Fruit fly (Drosophila melanogaster) whole organism, embryonic: ENCODE data around the gene CG8173.

Source experiments
- Adf1 ChIP-seq: fragments of 200-800 bp; sonication (Bioruptor generic); IDR thresholded peaks from 2 replicates; pipeline ENCODE4 v1.3.6; 2022; ENCODE audit warnings: missing biosample characterization, missing genetic modification characterization
- Atf3 ChIP-seq: fragments of 200-800 bp; sonication (Bioruptor generic); optimal IDR thresholded peaks from 3 replicates; lab custom pipeline; 2016; ENCODE audit warnings: missing biosample characterization, missing genetic modification characterization
- Bteb2 ChIP-seq: fragments of 200-800 bp; sonication (Bioruptor generic); optimal IDR thresholded peaks from 2 replicates; lab custom pipeline; 2016; ENCODE audit warnings: missing biosample characterization, missing genetic modification characterization
- C15 ChIP-seq: fragments of 200-800 bp; sonication (Bioruptor generic); IDR thresholded peaks from 3 replicates; pipeline ENCODE4 v1.3.6; 2022; ENCODE audit warnings: missing biosample characterization, missing genetic modification characterization
- CG1024 ChIP-seq: fragments of 200-800 bp; sonication (Bioruptor generic); IDR thresholded peaks from 2 replicates; pipeline ENCODE4 v1.3.6; 2022; ENCODE audit warnings: missing biosample characterization, missing genetic modification characterization
- CG10431 ChIP-seq: fragments of 200-800 bp; sonication (Bioruptor generic); optimal IDR thresholded peaks from 3 replicates; lab custom pipeline; 2018; ENCODE audit warnings: missing biosample characterization, mild to moderate bottlenecking, missing genetic modification characterization
- CG15601 ChIP-seq: fragments of 200-800 bp; sonication (Bioruptor generic); optimal IDR thresholded peaks from 3 replicates; lab custom pipeline; 2019; ENCODE audit warnings: missing biosample characterization, mild to moderate bottlenecking, missing genetic modification characterization, moderate library complexity
- CG1603 ChIP-seq: fragments of 200-800 bp; sonication (Bioruptor generic); optimal IDR thresholded peaks from 2 replicates; lab custom pipeline; 2019; ENCODE audit warnings: missing biosample characterization, mild to moderate bottlenecking, missing genetic modification characterization, moderate library complexity
- CG17829 ChIP-seq: fragments of 200-800 bp; optimal IDR thresholded peaks from 2 replicates; lab custom pipeline; 2019; ENCODE audit warnings: missing biosample characterization, mild to moderate bottlenecking, missing genetic modification characterization, moderate library complexity
- CG18476 ChIP-seq: fragments of 200-800 bp; sonication (Bioruptor generic); optimal IDR thresholded peaks from 2 replicates; lab custom pipeline; 2016; ENCODE audit warnings: missing biosample characterization, mild to moderate bottlenecking, missing genetic modification characterization
- CG18619 ChIP-seq: fragments of 200-800 bp; sonication (Bioruptor generic); optimal IDR thresholded peaks from 3 replicates; lab custom pipeline; 2017; ENCODE audit warnings: missing biosample characterization, mild to moderate bottlenecking, missing genetic modification characterization
- CG2889 ChIP-seq: fragments of 200-800 bp; sonication (Bioruptor generic); IDR thresholded peaks from 3 replicates; pipeline ENCODE4 v1.3.6; 2022; ENCODE audit warnings: missing biosample characterization, missing genetic modification characterization
- CG3995 ChIP-seq: fragments of 200-800 bp; sonication (Bioruptor generic); optimal IDR thresholded peaks from 3 replicates; lab custom pipeline; 2016; ENCODE audit warnings: missing biosample characterization, missing genetic modification characterization
- CG4854 ChIP-seq: fragments of 200-800 bp; sonication (Bioruptor generic); optimal IDR thresholded peaks from 2 replicates; lab custom pipeline; 2016; ENCODE audit warnings: missing biosample characterization, missing genetic modification characterization, inconsistent platforms
- CG5245 ChIP-seq: fragments of 200-800 bp; sonication (Bioruptor generic); optimal IDR thresholded peaks from 3 replicates; lab custom pipeline; 2016; ENCODE audit warnings: missing biosample characterization, missing genetic modification characterization
- CG6254 ChIP-seq: fragments of 200-800 bp; sonication (Bioruptor generic); optimal IDR thresholded peaks from 3 replicates; lab custom pipeline; 2017; ENCODE audit warnings: mild to moderate bottlenecking, missing biosample characterization, missing genetic modification reagents, missing genetic modification characterization
- CG6272 ChIP-seq: fragments of 200-800 bp; sonication (Bioruptor generic); IDR thresholded peaks from 2 replicates; pipeline ENCODE4 v1.3.6; 2022; ENCODE audit warnings: missing biosample characterization, missing genetic modification characterization
- CG7271 ChIP-seq: fragments of 200-800 bp; sonication (Bioruptor generic); optimal IDR thresholded peaks from 2 replicates; lab custom pipeline; 2018; ENCODE audit warnings: missing biosample characterization, mild to moderate bottlenecking, missing genetic modification characterization, moderate library complexity
- CG8290 ChIP-seq, 3 experiments: fragments of 200-800 bp; sonication (Bioruptor generic); optimal IDR thresholded peaks; 2 replicates each; lab custom pipeline; 2016 to 2019; ENCODE audit warnings: missing biosample characterization in 3 of 3, missing genetic modification characterization in 3 of 3, mild to moderate bottlenecking in 2 of 3, moderate library complexity in 1 of 3
- D19A ChIP-seq: fragments of 200-800 bp; optimal IDR thresholded peaks from 3 replicates; lab custom pipeline; 2019; ENCODE audit warnings: missing biosample characterization, mild to moderate bottlenecking, missing genetic modification characterization, moderate library complexity
- Dip3 ChIP-seq: fragments of 200-800 bp; sonication (Bioruptor generic); optimal IDR thresholded peaks from 3 replicates; lab custom pipeline; 2016; ENCODE audit warnings: missing biosample characterization, missing genetic modification characterization
- Gug ChIP-seq: fragments of 200-800 bp; sonication (Bioruptor generic); IDR thresholded peaks from 4 replicates; pipeline ENCODE4 v1.3.6; 2022; ENCODE audit warnings: missing biosample characterization, missing genetic modification characterization
- H15 ChIP-seq: fragments of 200-800 bp; sonication (Bioruptor generic); IDR thresholded peaks from 3 replicates; pipeline ENCODE4 v1.3.6; 2022; ENCODE audit warnings: missing biosample characterization, missing genetic modification characterization
- Hand ChIP-seq: fragments of 200-800 bp; sonication (Bioruptor generic); optimal IDR thresholded peaks from 2 replicates; lab custom pipeline; 2017; ENCODE audit warnings: mild to moderate bottlenecking, missing biosample characterization, missing genetic modification reagents, missing genetic modification characterization
- Hey ChIP-seq: fragments of 200-800 bp; sonication (Bioruptor generic); optimal IDR thresholded peaks from 3 replicates; lab custom pipeline; 2018; ENCODE audit warnings: missing biosample characterization, mild to moderate bottlenecking, missing genetic modification characterization
- Hmr ChIP-seq: fragments of 200-800 bp; sonication (Bioruptor generic); optimal IDR thresholded peaks from 3 replicates; lab custom pipeline; 2017; ENCODE audit warnings: mild to moderate bottlenecking, missing biosample characterization, missing genetic modification reagents, missing genetic modification characterization
- MESR4 ChIP-seq: fragments of 200-800 bp; sonication (Bioruptor generic); optimal IDR thresholded peaks from 2 replicates; lab custom pipeline; 2018; ENCODE audit warnings: missing biosample characterization, mild to moderate bottlenecking, missing genetic modification characterization, moderate library complexity
- NK7.1 ChIP-seq: fragments of 200-800 bp; sonication (Bioruptor generic); optimal IDR thresholded peaks from 3 replicates; lab custom pipeline; 2016; ENCODE audit warnings: missing biosample characterization, missing genetic modification characterization
- Nf-YA ChIP-seq: fragments of 200-800 bp; sonication (Bioruptor generic); IDR thresholded peaks from 2 replicates; pipeline ENCODE4 v1.3.6; 2022; ENCODE audit warnings: missing biosample characterization, missing genetic modification characterization
- Opbp ChIP-seq: fragments of 200-800 bp; sonication (Bioruptor generic); IDR thresholded peaks from 3 replicates; pipeline ENCODE4 v1.3.6; 2022; ENCODE audit warnings: missing biosample characterization, missing genetic modification characterization; ENCODE audit not compliant: partially characterized antibody
- Pdp1 ChIP-seq, 2 experiments: fragments of 200-800 bp; sonication (Bioruptor generic); optimal IDR thresholded peaks; 3 replicates each; lab custom pipeline; 2016; ENCODE audit warnings: missing biosample characterization in 2 of 2, missing genetic modification characterization in 2 of 2, mild to moderate bottlenecking in 1 of 2, moderate library complexity in 1 of 2
- Usf ChIP-seq: fragments of 200-800 bp; sonication (Bioruptor generic); optimal IDR thresholded peaks from 2 replicates; lab custom pipeline; 2017; ENCODE audit warnings: missing genotype, missing biosample characterization, missing genetic modification characterization
- ac ChIP-seq: fragments of 200-800 bp; sonication (Bioruptor generic); optimal IDR thresholded peaks from 3 replicates; lab custom pipeline; 2017; ENCODE audit warnings: missing biosample characterization, mild to moderate bottlenecking, missing genetic modification characterization
- cad ChIP-seq: fragments of >200 bp; optimal IDR thresholded peaks from 2 replicates; lab custom pipeline; 2017; ENCODE audit warnings: missing biosample characterization, missing genetic modification characterization
- cato ChIP-seq: fragments of 200-800 bp; sonication (Bioruptor generic); optimal IDR thresholded peaks from 2 replicates; lab custom pipeline; 2016; ENCODE audit warnings: missing biosample characterization, missing genetic modification characterization, borderline replicate concordance
- caup ChIP-seq: fragments of 200-800 bp; sonication (Bioruptor generic); optimal IDR thresholded peaks from 3 replicates; lab custom pipeline; 2017; ENCODE audit warnings: missing biosample characterization, mild to moderate bottlenecking, missing genetic modification characterization, moderate library complexity; ENCODE audit not compliant: severe bottlenecking
- cg ChIP-seq: fragments of 200-800 bp; sonication (Bioruptor generic); optimal IDR thresholded peaks from 3 replicates; lab custom pipeline; 2019; ENCODE audit warnings: missing biosample characterization, mild to moderate bottlenecking, missing genetic modification characterization, moderate library complexity
- chm ChIP-seq: fragments of 200-800 bp; sonication (Bioruptor generic); IDR thresholded peaks from 2 replicates; pipeline ENCODE4 v1.3.6; 2022; ENCODE audit warnings: missing biosample characterization, missing genetic modification characterization
- da ChIP-seq: fragments of 200-800 bp; sonication (Bioruptor generic); optimal IDR thresholded peaks from 2 replicates; lab custom pipeline; 2016; ENCODE audit warnings: missing biosample characterization, missing genetic modification characterization
- gem ChIP-seq: fragments of 200-800 bp; sonication (Bioruptor generic); optimal IDR thresholded peaks from 2 replicates; lab custom pipeline; 2019; ENCODE audit warnings: missing biosample characterization, mild to moderate bottlenecking, missing genetic modification characterization, moderate library complexity
- h ChIP-seq: fragments of >200 bp; optimal IDR thresholded peaks from 2 replicates; lab custom pipeline; 2017
- hth ChIP-seq: fragments of >200 bp; optimal IDR thresholded peaks from 2 replicates; lab custom pipeline; 2017; ENCODE audit warnings: inconsistent platforms
- nau ChIP-seq: fragments of 200-800 bp; sonication (Bioruptor generic); optimal IDR thresholded peaks from 3 replicates; lab custom pipeline; 2017; ENCODE audit warnings: missing biosample characterization, mild to moderate bottlenecking, missing genetic modification characterization, missing genetic modification reagents
- pfk ChIP-seq: fragments of 200-800 bp; sonication (Bioruptor generic); optimal IDR thresholded peaks from 2 replicates; lab custom pipeline; 2018; ENCODE audit warnings: missing biosample characterization, mild to moderate bottlenecking, missing genetic modification characterization, moderate library complexity
- shn ChIP-seq: fragments of 200-800 bp; sonication (Bioruptor generic); optimal IDR thresholded peaks from 3 replicates; lab custom pipeline; 2016; ENCODE audit warnings: missing biosample characterization, missing genetic modification characterization
- slp2 ChIP-seq: fragments of 200-800 bp; sonication (Bioruptor generic); optimal IDR thresholded peaks from 2 replicates; lab custom pipeline; 2016; ENCODE audit warnings: missing biosample characterization, missing genetic modification characterization
- ssp ChIP-seq: fragments of 200-800 bp; sonication (Bioruptor generic); IDR thresholded peaks from 2 replicates; pipeline ENCODE4 v1.3.6; 2022; ENCODE audit warnings: missing biosample characterization, missing genetic modification characterization
- unc-4 ChIP-seq: fragments of 200-800 bp; sonication (Bioruptor generic); IDR thresholded peaks from 2 replicates; pipeline ENCODE4 v1.3.6; 2022; ENCODE audit warnings: missing biosample characterization, missing genetic modification characterization; ENCODE audit not compliant: partially characterized antibody
- zfh1 ChIP-seq: fragments of 200-800 bp; sonication (Bioruptor generic); IDR thresholded peaks from 3 replicates; pipeline ENCODE4 v1.3.6; 2022; ENCODE audit warnings: missing biosample characterization, missing genetic modification characterization

CG8173 gene

dm6 chrX:17682745-17683505 is 26.5 kb downstream of the CG8173 start (continued):
- TF ChIP-seq gem (peak; percentile 71), h (lab: Kevin White, UChicago) (no peak), CG6272 (GFP tag; lab: Robert Waterston, UW) (peak; percentile 70), CG5245 (GFP tag; lab: Kevin White, UChicago) (peak; percentile 30), slp2 (GFP tag; lab: Kevin White, UChicago) (no peak), CG18476 (GFP tag; lab: Kevin White, UChicago) (peak; percentile 42), nau (GFP tag; lab: Kevin White, UChicago) (peak; percentile 28), cad (GFP tag; lab: Kevin White, UChicago) (no peak), CG7271 (tag; lab: Kevin White, UChicago) (no peak), NK7.1 (GFP tag; lab: Kevin White, UChicago) (no peak), unc-4 (no peak), hth (lab: Kevin White, UChicago) (no peak), shn (no peak), CG17829 (tag; lab: Kevin White, UChicago) (peak; percentile 55), MESR4 (no peak), CG4854 (GFP tag; lab: Kevin White, UChicago) (no peak), Hand (GFP tag; lab: Kevin White, UChicago) (no peak), pfk (GFP tag; lab: Kevin White, UChicago) (no peak), Adf1 (GFP tag; lab: Robert Waterston, UW) (peak; percentile 81), H15 (GFP tag; lab: Robert Waterston, UW) (peak; percentile 85), CG10431 (GFP tag; lab: Kevin White, UChicago) (peak; percentile 26), CG1024 (peak; percentile 77), Nf-YA (GFP tag; lab: Robert Waterston, UW) (peak; percentile 52), Gug (GFP tag; lab: Robert Waterston, UW) (peak; percentile 75), CG18619 (GFP tag; lab: Kevin White, UChicago) (no peak), CG8290 (GFP tag; optimal IDR thresholded peaks at IDR 0.05; lab: Kevin White, UChicago) (no peak), CG8290 (tag; optimal IDR thresholded peaks at IDR 0.05; lab: Kevin White, UChicago) (no peak), CG3995 (GFP tag; lab: Kevin White, UChicago) (no peak), CG6254 (GFP tag; lab: Kevin White, UChicago) (peak; percentile 50), zfh1 (GFP tag; lab: Robert Waterston, UW) (peak; percentile 88), Usf (GFP tag; lab: Kevin White, UChicago) (no peak), Hmr (GFP tag; lab: Kevin White, UChicago) (peak; percentile 13), CG1603 (tag; lab: Kevin White, UChicago) (no peak), CG15601 (tag; lab: Kevin White, UChicago) (peak; percentile 61), chm (GFP tag; lab: Robert Waterston, UW) (peak; percentile 62; the same call in 1 of the 2 replicates), D19A (tag; lab: Kevin White, UChicago) (peak; percentile 43), Dip3 (GFP tag; lab: Kevin White, UChicago) (peak; percentile 3), Bteb2 (GFP tag; lab: Kevin White, UChicago) (no peak), caup (no peak), Atf3 (GFP tag; lab: Kevin White, UChicago) (peak; percentile 3), Hey (tag; lab: Kevin White, UChicago) (no peak), Pdp1 (GFP tag; optimal IDR thresholded peaks at IDR 0.05; lab: Kevin White, UChicago) (peak; percentile 32 to 70), Opbp (GFP tag; lab: Robert Waterston, UW) (no peak), CG2889 (GFP tag; lab: Robert Waterston, UW) (peak; percentile 49; the same call in 1 of the 3 replicates), ac (no peak), cg (GFP tag; lab: Kevin White, UChicago) (no peak), ssp (peak; percentile 67), cato (GFP tag; lab: Kevin White, UChicago) (peak; percentile 46), da (no peak), C15 (peak; percentile 63; the same call in 1 of the 3 replicates)
